Fruit fly (Drosophila melanogaster): ENCODE data around the gene S6k.

Gene S6k

DNA sequence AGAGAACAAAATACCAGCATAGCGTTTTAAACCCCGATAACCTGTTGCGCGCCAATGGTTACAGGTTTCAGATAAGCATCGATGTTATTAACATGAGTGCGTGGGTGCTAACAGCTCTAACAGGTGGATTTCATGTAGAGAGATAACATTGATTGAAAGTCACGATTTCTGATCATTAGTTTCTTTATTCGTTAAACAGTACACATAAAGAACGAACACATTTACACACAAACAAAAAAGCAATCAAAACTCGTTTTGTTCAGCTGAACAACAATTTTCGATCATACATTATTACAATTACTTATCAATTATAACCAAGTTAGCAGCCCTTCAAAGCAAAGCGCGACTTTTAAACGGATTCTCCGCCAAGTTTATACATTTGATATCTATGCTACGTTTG lies 21.1 kb downstream of the S6k start (continued):
- TF ChIP-seq YL-1 (GFP tag; optimal IDR thresholded peaks at IDR 0.05), result no peak
- peak; percentile 96 for TF ChIP-seq CG3995 (GFP tag; optimal IDR thresholded peaks at IDR 0.05)
- no peak for TF ChIP-seq Sry-β (GFP tag; optimal IDR thresholded peaks at IDR 0.05)
- TF ChIP-seq nmo (GFP tag; optimal IDR thresholded peaks at IDR 0.05), result peak; percentile 16
- no peak for TF ChIP-seq CG6791 (GFP tag; IDR thresholded peaks at IDR 0.05; ENCODE audit: partially characterized antibody)
- TF ChIP-seq bab2 (GFP tag; optimal IDR thresholded peaks at IDR 0.05), result peak; percentile 57
- TF ChIP-seq tio (GFP tag; optimal IDR thresholded peaks at IDR 0.05), result no peak
- TF ChIP-seq fd64A (GFP tag; optimal IDR thresholded peaks at IDR 0.05), result no peak
- no peak for TF ChIP-seq Ssrp (tag; optimal IDR thresholded peaks at IDR 0.05)
- TF ChIP-seq CG42726 (GFP tag; IDR thresholded peaks at IDR 0.05; ENCODE audit: partially characterized antibody), result no peak
- TF ChIP-seq Tbp (GFP tag; optimal IDR thresholded peaks at IDR 0.05), result no peak
- no peak for TF ChIP-seq otp (GFP tag; IDR thresholded peaks at IDR 0.05)
- no peak for TF ChIP-seq NC2α (GFP tag; optimal IDR thresholded peaks at IDR 0.05)
- no peak for TF ChIP-seq CG2875 (GFP tag; optimal IDR thresholded peaks at IDR 0.05)
- no peak for TF ChIP-seq CG16779 (GFP tag; IDR thresholded peaks at IDR 0.05)
- peak; percentile 1 for TF ChIP-seq gcm (GFP tag; optimal IDR thresholded peaks at IDR 0.05)
- peak; percentile 37 for TF ChIP-seq CG12659 (GFP tag; optimal IDR thresholded peaks at IDR 0.05)
- no peak for TF ChIP-seq CG12104 (GFP tag; optimal IDR thresholded peaks at IDR 0.05)
- no peak for TF ChIP-seq CG9609 (GFP tag; optimal IDR thresholded peaks at IDR 0.05)
- TF ChIP-seq CG4854 (GFP tag; optimal IDR thresholded peaks at IDR 0.05), result peak; percentile 16
- TF ChIP-seq CG14667 (GFP tag; IDR thresholded peaks at IDR 0.05), result no peak
- no peak for TF ChIP-seq Dek (tag; optimal IDR thresholded peaks at IDR 0.05)
- peak; percentile 32 for TF ChIP-seq gfzf (GFP tag; optimal IDR thresholded peaks at IDR 0.05)
- TF ChIP-seq yki (optimal IDR thresholded peaks at IDR 0.05), result no peak
- no peak for TF ChIP-seq cwo (GFP tag; optimal IDR thresholded peaks at IDR 0.05)
- TF ChIP-seq CG7556 (GFP tag; optimal IDR thresholded peaks at IDR 0.05), result peak; percentile 5
- no peak for TF ChIP-seq Mes4 (GFP tag; optimal IDR thresholded peaks at IDR 0.05)
- no peak for TF ChIP-seq Spps (tag; optimal IDR thresholded peaks at IDR 0.05)
- TF ChIP-seq CG11247 (GFP tag; IDR thresholded peaks at IDR 0.05), result no peak
- TF ChIP-seq CG17802 (tag; optimal IDR thresholded peaks at IDR 0.05), result no peak
- no peak for TF ChIP-seq CG13775 (GFP tag; optimal IDR thresholded peaks at IDR 0.05)
- peak; percentile 17 for TF ChIP-seq kay (GFP tag; optimal IDR thresholded peaks at IDR 0.05)
- TF ChIP-seq CG5180 (GFP tag; optimal IDR thresholded peaks at IDR 0.05), result no peak
- TF ChIP-seq CG12219 (GFP tag; optimal IDR thresholded peaks at IDR 0.05), result no peak
- TF ChIP-seq CG8765 (GFP tag; IDR thresholded peaks at IDR 0.05), result no peak
- TF ChIP-seq Hey (tag; optimal IDR thresholded peaks at IDR 0.05), result no peak
- TF ChIP-seq gro (GFP tag; optimal IDR thresholded peaks at IDR 0.05), result peak; percentile 74
- no peak for TF ChIP-seq CG7271 (tag; optimal IDR thresholded peaks at IDR 0.05)
- TF ChIP-seq Ptx1 (GFP tag; IDR thresholded peaks at IDR 0.05), result no peak
- 0 out of 3 replicates have a peak, but pooled peaks have one; percentile 17 for TF ChIP-seq Doc3 (GFP tag; IDR thresholded peaks at IDR 0.05; ENCODE audit: partially characterized antibody)
- TF ChIP-seq CG33213 (GFP tag; optimal IDR thresholded peaks at IDR 0.05), result peak; percentile 14
- no peak for TF ChIP-seq prd (optimal IDR thresholded peaks at IDR 0.05)
- no peak for TF ChIP-seq prd (GFP tag; IDR thresholded peaks at IDR 0.05)
- no peak for TF ChIP-seq usp (GFP tag; optimal IDR thresholded peaks at IDR 0.05)
- no peak for TF ChIP-seq CG7987 (GFP tag; optimal IDR thresholded peaks at IDR 0.05)
- peak; percentile 51 for TF ChIP-seq CG10147 (GFP tag; optimal IDR thresholded peaks at IDR 0.05)
- no peak for TF ChIP-seq tx (GFP tag; optimal IDR thresholded peaks at IDR 0.05)
- no peak for TF ChIP-seq CG6683 (GFP tag; optimal IDR thresholded peaks at IDR 0.05)
- TF ChIP-seq CG18764 (GFP tag; optimal IDR thresholded peaks at IDR 0.05), result no peak
- no peak for TF ChIP-seq CG7928 (GFP tag; optimal IDR thresholded peaks at IDR 0.05)
- TF ChIP-seq CG8944 (GFP tag; optimal IDR thresholded peaks at IDR 0.05), result no peak
- no peak for TF ChIP-seq CG10543 (GFP tag; optimal IDR thresholded peaks at IDR 0.05)

All from whole organism, embryonic.